Fruit fly (Drosophila melanogaster) whole organism, embryonic: ENCODE measurements around the gene CG15143.

Source experiments
- Aef1 ChIP-seq: fragments of 200-800 bp; sonication (Bioruptor generic); IDR thresholded peaks from 3 replicates; pipeline ENCODE4 v1.3.6; 2022; ENCODE audit warnings: missing biosample characterization, missing genetic modification characterization
- CG10147 ChIP-seq: fragments of 200-800 bp; sonication (Bioruptor generic); optimal IDR thresholded peaks from 2 replicates; lab custom pipeline; 2019; ENCODE audit warnings: missing biosample characterization, mild to moderate bottlenecking, missing genetic modification characterization, moderate library complexity
- CG10267 ChIP-seq: fragments of 200-800 bp; sonication (Bioruptor generic); optimal IDR thresholded peaks from 2 replicates; lab custom pipeline; 2018; ENCODE audit warnings: missing biosample characterization, mild to moderate bottlenecking, missing genetic modification characterization, moderate library complexity
- CG10543 ChIP-seq: fragments of 200-800 bp; sonication (Bioruptor generic); optimal IDR thresholded peaks from 3 replicates; lab custom pipeline; 2017; ENCODE audit warnings: missing biosample characterization, mild to moderate bottlenecking, missing genetic modification characterization, moderate library complexity
- CG10654 ChIP-seq: fragments of 200-800 bp; sonication (Bioruptor generic); optimal IDR thresholded peaks from 2 replicates; lab custom pipeline; 2016; ENCODE audit warnings: missing biosample characterization, missing genetic modification characterization
- CG11695 ChIP-seq: fragments of 200-800 bp; sonication (Bioruptor generic); IDR thresholded peaks from 3 replicates; pipeline ENCODE4 v1.3.6; 2022; ENCODE audit warnings: missing biosample characterization, missing genetic modification characterization
- CG13894 ChIP-seq: fragments of 200-800 bp; sonication (Bioruptor generic); optimal IDR thresholded peaks from 3 replicates; lab custom pipeline; 2018; ENCODE audit warnings: missing biosample characterization, mild to moderate bottlenecking, missing genetic modification characterization, moderate library complexity
- CG14050 ChIP-seq: fragments of 200-800 bp; sonication (Bioruptor generic); IDR thresholded peaks from 3 replicates; pipeline ENCODE4 v1.3.6; 2022; ENCODE audit warnings: missing biosample characterization, missing genetic modification characterization
- CG15269 ChIP-seq: fragments of 200-800 bp; sonication (Bioruptor generic); optimal IDR thresholded peaks from 2 replicates; lab custom pipeline; 2018; ENCODE audit warnings: missing biosample characterization, mild to moderate bottlenecking, missing genetic modification characterization, moderate library complexity
- CG30020 ChIP-seq: fragments of 200-800 bp; optimal IDR thresholded peaks from 2 replicates; lab custom pipeline; 2019; ENCODE audit warnings: missing biosample characterization, mild to moderate bottlenecking, missing genetic modification characterization, moderate library complexity
- CG32532 ChIP-seq: fragments of 200-800 bp; sonication (Bioruptor generic); IDR thresholded peaks from 2 replicates; pipeline ENCODE4 v1.3.6; 2022; ENCODE audit warnings: missing biosample characterization, missing genetic modification characterization
- CG32772 ChIP-seq: fragments of 200-800 bp; sonication (Bioruptor generic); IDR thresholded peaks from 2 replicates; pipeline ENCODE4 v1.3.6; 2022; ENCODE audit warnings: missing biosample characterization, missing genetic modification characterization
- CG4282 ChIP-seq: fragments of 200-800 bp; sonication (Bioruptor generic); optimal IDR thresholded peaks from 2 replicates; lab custom pipeline; 2016; ENCODE audit warnings: missing biosample characterization, missing genetic modification characterization
- CG4328 ChIP-seq: fragments of 200-800 bp; sonication (Bioruptor generic); optimal IDR thresholded peaks from 3 replicates; lab custom pipeline; 2017; ENCODE audit warnings: missing biosample characterization, missing genetic modification reagents, missing genetic modification characterization
- CG43689 ChIP-seq: fragments of 200-800 bp; sonication (Bioruptor generic); IDR thresholded peaks from 2 replicates; pipeline ENCODE4 v1.3.6; 2022; ENCODE audit warnings: missing biosample characterization, missing genetic modification characterization
- CG6175 ChIP-seq: fragments of 200-800 bp; sonication (Bioruptor generic); IDR thresholded peaks from 3 replicates; pipeline ENCODE4 v1.3.6; 2022; ENCODE audit warnings: missing biosample characterization, missing genetic modification characterization
- CG6654 ChIP-seq: fragments of 200-800 bp; sonication (Bioruptor generic); optimal IDR thresholded peaks from 2 replicates; lab custom pipeline; 2017; ENCODE audit warnings: missing biosample characterization, mild to moderate bottlenecking, missing genetic modification characterization
- CG6689 ChIP-seq: fragments of 200-800 bp; sonication (Bioruptor generic); IDR thresholded peaks from 2 replicates; pipeline ENCODE4 v1.3.6; 2022; ENCODE audit warnings: missing biosample characterization, missing genetic modification characterization
- CG7786 ChIP-seq: fragments of 200-800 bp; sonication (Bioruptor generic); optimal IDR thresholded peaks from 2 replicates; lab custom pipeline; 2016; ENCODE audit warnings: missing biosample characterization, missing genetic modification characterization
- CG7839 ChIP-seq: fragments of 200-800 bp; sonication (Bioruptor generic); optimal IDR thresholded peaks from 3 replicates; lab custom pipeline; 2018; ENCODE audit warnings: missing biosample characterization, mild to moderate bottlenecking, missing genetic modification characterization, moderate library complexity
- CG7963 ChIP-seq: fragments of 200-800 bp; sonication (Bioruptor generic); IDR thresholded peaks from 3 replicates; pipeline ENCODE4 v1.3.6; 2022; ENCODE audit warnings: missing biosample characterization, missing genetic modification characterization; ENCODE audit not compliant: partially characterized antibody
- CG8924 ChIP-seq: fragments of 200-800 bp; optimal IDR thresholded peaks from 3 replicates; lab custom pipeline; 2019; ENCODE audit warnings: missing biosample characterization, mild to moderate bottlenecking, missing genetic modification characterization, moderate library complexity
- CG9797 ChIP-seq: fragments of 200-800 bp; sonication (Bioruptor generic); optimal IDR thresholded peaks from 3 replicates; lab custom pipeline; 2018; ENCODE audit warnings: missing biosample characterization, mild to moderate bottlenecking, missing genetic modification characterization
- Drgx ChIP-seq: fragments of 200-800 bp; sonication (Bioruptor generic); IDR thresholded peaks from 2 replicates; pipeline ENCODE4 v1.3.6; 2022; ENCODE audit warnings: missing biosample characterization, missing genetic modification characterization
- Fer1 ChIP-seq: fragments of 200-800 bp; sonication (Bioruptor generic); optimal IDR thresholded peaks from 2 replicates; lab custom pipeline; 2017; ENCODE audit warnings: missing biosample characterization, mild to moderate bottlenecking, missing genetic modification characterization
- Fer2 ChIP-seq: fragments of 200-800 bp; sonication (Bioruptor generic); optimal IDR thresholded peaks from 2 replicates; lab custom pipeline; 2018; ENCODE audit warnings: missing biosample characterization, mild to moderate bottlenecking, missing genetic modification characterization, moderate library complexity
- Fer3 ChIP-seq: fragments of 200-800 bp; sonication (Bioruptor generic); optimal IDR thresholded peaks from 2 replicates; lab custom pipeline; 2018; ENCODE audit warnings: missing biosample characterization, mild to moderate bottlenecking, missing genetic modification characterization, moderate library complexity
- Gsc ChIP-seq: fragments of 200-800 bp; sonication (Bioruptor generic); IDR thresholded peaks from 2 replicates; pipeline ENCODE4 v1.3.6; 2022; ENCODE audit warnings: missing biosample characterization, missing genetic modification characterization
- Hey ChIP-seq: fragments of 200-800 bp; sonication (Bioruptor generic); optimal IDR thresholded peaks from 3 replicates; lab custom pipeline; 2018; ENCODE audit warnings: missing biosample characterization, mild to moderate bottlenecking, missing genetic modification characterization
- Hsf ChIP-seq: fragments of 200-800 bp; sonication (Bioruptor generic); optimal IDR thresholded peaks from 3 replicates; lab custom pipeline; 2016; ENCODE audit warnings: missing biosample characterization, missing genetic modification characterization
- Nf-YA ChIP-seq: fragments of 200-800 bp; sonication (Bioruptor generic); IDR thresholded peaks from 2 replicates; pipeline ENCODE4 v1.3.6; 2022; ENCODE audit warnings: missing biosample characterization, missing genetic modification characterization
- Usf ChIP-seq: fragments of 200-800 bp; sonication (Bioruptor generic); optimal IDR thresholded peaks from 2 replicates; lab custom pipeline; 2017; ENCODE audit warnings: missing genotype, missing biosample characterization, missing genetic modification characterization
- lilli ChIP-seq: fragments of 200-800 bp; sonication (Bioruptor generic); optimal IDR thresholded peaks from 3 replicates; lab custom pipeline; 2016; ENCODE audit warnings: missing biosample characterization, missing genetic modification characterization
- oc ChIP-seq: fragments of 200-800 bp; sonication (Bioruptor generic); optimal IDR thresholded peaks from 2 replicates; lab custom pipeline; 2018; ENCODE audit warnings: missing biosample characterization, mild to moderate bottlenecking, missing genetic modification characterization, moderate library complexity
- org-1 ChIP-seq: fragments of 200-800 bp; sonication (Bioruptor generic); optimal IDR thresholded peaks from 2 replicates; lab custom pipeline; 2017; ENCODE audit warnings: missing biosample characterization, missing genetic modification characterization
- prd ChIP-seq, 3 experiments: fragments of >200 bp in 2 of 3; fragments of 200-800 bp in 1 of 3; sonication (Bioruptor generic) in 1 of 3; optimal IDR thresholded peaks in 2 of 3; IDR thresholded peaks in 1 of 3; 2 replicates in 2 of 3; 3 replicates in 1 of 3; pipeline versions ENCODE4 v1.3.6 to Lab custom; 2017 to 2022; ENCODE audit warnings: missing biosample characterization in 1 of 3, missing genetic modification characterization in 1 of 3
- salm ChIP-seq: fragments of 200-800 bp; sonication (Bioruptor generic); optimal IDR thresholded peaks from 2 replicates; lab custom pipeline; 2018; ENCODE audit warnings: missing biosample characterization, mild to moderate bottlenecking, missing genetic modification characterization
- sisA ChIP-seq: fragments of 200-800 bp; sonication (Bioruptor generic); IDR thresholded peaks from 2 replicates; pipeline ENCODE4 v1.3.6; 2022; ENCODE audit warnings: missing biosample characterization, missing genetic modification characterization
- slp2 ChIP-seq: fragments of 200-800 bp; sonication (Bioruptor generic); optimal IDR thresholded peaks from 2 replicates; lab custom pipeline; 2016; ENCODE audit warnings: missing biosample characterization, missing genetic modification characterization
- tio ChIP-seq: fragments of 200-800 bp; sonication (Bioruptor generic); optimal IDR thresholded peaks from 2 replicates; lab custom pipeline; 2017; ENCODE audit warnings: missing biosample characterization, missing genetic modification characterization, inconsistent platforms
- unpg ChIP-seq: fragments of 200-800 bp; sonication (Bioruptor generic); optimal IDR thresholded peaks from 3 replicates; lab custom pipeline; 2018; ENCODE audit warnings: missing biosample characterization, mild to moderate bottlenecking, missing genetic modification characterization, moderate library complexity

The CG15143 gene

dm6 chr2L:17558111-17558773, 33.9 kb upstream of the CG15143 start (continued):
- no peak for TF ChIP-seq CG7963
- peak; percentile 72 for TF ChIP-seq CG7839 (tag; lab: Kevin White, UChicago)
- no peak for TF ChIP-seq CG6654
- TF ChIP-seq lilli: no peak
- no peak for TF ChIP-seq org-1 (GFP tag; lab: Kevin White, UChicago)
- TF ChIP-seq CG13894 (tag; lab: Kevin White, UChicago): peak; percentile 36
- no peak for TF ChIP-seq CG14050
- no peak for TF ChIP-seq Drgx
- no peak for TF ChIP-seq CG32532
- TF ChIP-seq salm (tag; lab: Kevin White, UChicago): no peak
- no peak for TF ChIP-seq CG30020 (tag; lab: Kevin White, UChicago)
- peak; percentile 6 for TF ChIP-seq CG10543 (GFP tag; lab: Kevin White, UChicago)
- TF ChIP-seq Gsc (GFP tag; lab: Robert Waterston, UW): no peak
- no peak for TF ChIP-seq CG9797 (GFP tag; lab: Kevin White, UChicago)
- peak; percentile 68 for TF ChIP-seq CG10147 (GFP tag; lab: Kevin White, UChicago)
- TF ChIP-seq oc: peak; percentile 37
- peak; percentile 55 for TF ChIP-seq CG15269 (tag; lab: Kevin White, UChicago)
- peak; percentile 35 for TF ChIP-seq Fer3 (tag; lab: Kevin White, UChicago)
- TF ChIP-seq Nf-YA (GFP tag; lab: Robert Waterston, UW): no peak
- no peak for TF ChIP-seq prd (optimal IDR thresholded peaks at IDR 0.05; lab: Kevin White, UChicago)
- no peak for TF ChIP-seq prd (GFP tag; IDR thresholded peaks at IDR 0.05; lab: Robert Waterston, UW)
- no peak for TF ChIP-seq CG4282
- TF ChIP-seq CG7786 (GFP tag; lab: Kevin White, UChicago): no peak
- TF ChIP-seq Fer1 (GFP tag; lab: Kevin White, UChicago): peak; percentile 56
- no peak for TF ChIP-seq slp2 (GFP tag; lab: Kevin White, UChicago)
- 0 out of 3 replicates have a peak, but pooled peaks have one; percentile 29 for TF ChIP-seq CG11695 (GFP tag; lab: Robert Waterston, UW)
- TF ChIP-seq Aef1 (GFP tag; lab: Robert Waterston, UW): no peak
- peak; percentile 68 for TF ChIP-seq CG8924 (tag; lab: Kevin White, UChicago)
- no peak for TF ChIP-seq CG4328 (GFP tag; lab: Kevin White, UChicago)
- TF ChIP-seq Hsf (GFP tag; lab: Kevin White, UChicago): no peak

- no peak for TF ChIP-seq CG43689
- no peak for TF ChIP-seq CG10267 (tag; lab: Kevin White, UChicago)
- no peak for TF ChIP-seq tio (GFP tag; lab: Kevin White, UChicago)
- no peak for TF ChIP-seq Hey (tag; lab: Kevin White, UChicago)
- no peak for TF ChIP-seq CG10654
- TF ChIP-seq Usf (GFP tag; lab: Kevin White, UChicago): no peak
- TF ChIP-seq CG6175 (GFP tag; lab: Robert Waterston, UW): no peak
- no peak for TF ChIP-seq sisA (GFP tag; lab: Robert Waterston, UW)
- TF ChIP-seq CG32772 (GFP tag; lab: Robert Waterston, UW): no peak
- TF ChIP-seq unpg (GFP tag; lab: Kevin White, UChicago): no peak
- TF ChIP-seq Fer2: no peak
- TF ChIP-seq CG6689 (GFP tag; lab: Robert Waterston, UW): no peak
- TF ChIP-seq, all 482 proteins: peak for 0
These were observed 31.3 kb upstream of the CG15143 start, which contains the start of gene CG7094 for dm6 chr2L:17555665-17556064. Gene CG7094 (minus strand): TSS chr2L:17555765.
